Worm (Caenorhabditis elegans) whole organism, late embryonic: ENCODE results near the gene spe-18.

Experiments
- C08G9.2 ChIP-seq: sonication (generic microtip); optimal IDR thresholded peaks from 2 replicates; lab custom pipeline; 2016; ENCODE audit warnings: mild to moderate bottlenecking, missing genetic modification characterization, moderate library complexity, missing compliant biosample characterization
- F13H6.1 ChIP-seq: sonication (generic microtip); optimal IDR thresholded peaks from 2 replicates; lab custom pipeline; 2016; ENCODE audit warnings: missing genetic modification characterization, missing compliant biosample characterization
- K02D7.2 ChIP-seq: sonication (generic microtip); optimal IDR thresholded peaks from 2 replicates; lab custom pipeline; 2017; ENCODE audit warnings: mild to moderate bottlenecking, missing genetic modification characterization, missing compliant biosample characterization
- T23F11.4 ChIP-seq: fragments of 200-800 bp; sonication (Bioruptor generic); optimal IDR thresholded peaks from 2 replicates; lab custom pipeline; 2018; ENCODE audit warnings: mild to moderate bottlenecking, missing genetic modification characterization, missing compliant biosample characterization
- Y22D7AL.16 ChIP-seq: sonication (generic microtip); optimal IDR thresholded peaks from 2 replicates; lab custom pipeline; 2016; ENCODE audit warnings: missing genetic modification characterization, missing compliant biosample characterization
- ahr-1 ChIP-seq: sonication (generic microtip); optimal IDR thresholded peaks from 2 replicates; lab custom pipeline; 2016; ENCODE audit warnings: missing genetic modification characterization, missing compliant biosample characterization
- ceh-14 ChIP-seq: sonication (generic microtip); optimal IDR thresholded peaks from 2 replicates; lab custom pipeline; 2016; ENCODE audit warnings: missing genotype, missing genetic modification characterization, missing compliant biosample characterization
- ceh-18 ChIP-seq: sonication (generic microtip); optimal IDR thresholded peaks from 2 replicates; lab custom pipeline; 2016; ENCODE audit warnings: missing genetic modification characterization, missing compliant biosample characterization
- ceh-19 ChIP-seq: fragments of 200-800 bp; sonication (Bioruptor generic); optimal IDR thresholded peaks from 2 replicates; lab custom pipeline; 2018; ENCODE audit warnings: mild to moderate bottlenecking, missing genetic modification characterization, missing compliant biosample characterization
- ceh-2 ChIP-seq: sonication (generic microtip); optimal IDR thresholded peaks from 2 replicates; lab custom pipeline; 2016; ENCODE audit warnings: missing genotype, missing genetic modification characterization, missing compliant biosample characterization
- ceh-22 ChIP-seq: sonication (generic microtip); optimal IDR thresholded peaks from 2 replicates; lab custom pipeline; 2017; ENCODE audit warnings: missing biosample characterization, missing genetic modification characterization
- ceh-24 ChIP-seq: sonication (generic microtip); optimal IDR thresholded peaks from 2 replicates; lab custom pipeline; 2016; ENCODE audit warnings: mild to moderate bottlenecking, missing genetic modification characterization, missing compliant biosample characterization
- ceh-31 ChIP-seq: sonication (generic microtip); optimal IDR thresholded peaks from 2 replicates; lab custom pipeline; 2016; ENCODE audit warnings: missing genetic modification characterization, missing compliant biosample characterization
- ceh-34 ChIP-seq: sonication (generic microtip); optimal IDR thresholded peaks from 2 replicates; lab custom pipeline; 2016; ENCODE audit warnings: mild to moderate bottlenecking, missing genetic modification characterization, missing compliant biosample characterization
- ceh-45 ChIP-seq: fragments of 200-800 bp; sonication (Bioruptor generic); IDR thresholded peaks from 2 replicates; pipeline ENCODE4 v1.3.6; 2022; ENCODE audit warnings: missing genetic modification reagents, missing genetic modification characterization, missing compliant biosample characterization
- ceh-48 ChIP-seq: sonication (generic microtip); optimal IDR thresholded peaks from 2 replicates; lab custom pipeline; 2016; ENCODE audit warnings: missing genetic modification characterization, inconsistent platforms, missing compliant biosample characterization
- dmd-4 ChIP-seq: sonication (generic microtip); optimal IDR thresholded peaks from 2 replicates; lab custom pipeline; 2016; ENCODE audit warnings: borderline replicate concordance, missing genetic modification characterization, missing compliant biosample characterization
- elt-2 ChIP-seq: sonication (generic microtip); optimal IDR thresholded peaks from 2 replicates; lab custom pipeline; 2016; ENCODE audit warnings: missing genetic modification reagents, missing genetic modification characterization, missing compliant biosample characterization
- elt-4 ChIP-seq: sonication (generic microtip); optimal IDR thresholded peaks from 2 replicates; lab custom pipeline; 2016; ENCODE audit warnings: missing genetic modification characterization, missing compliant biosample characterization
- ets-4 ChIP-seq: sonication (generic microtip); optimal IDR thresholded peaks from 2 replicates; lab custom pipeline; 2016; ENCODE audit warnings: missing genetic modification characterization, missing compliant biosample characterization
- eyg-1 ChIP-seq: sonication (generic microtip); optimal IDR thresholded peaks from 2 replicates; lab custom pipeline; 2016; ENCODE audit warnings: missing genotype, missing genetic modification characterization, missing compliant biosample characterization
- fax-1 ChIP-seq: sonication (generic microtip); optimal IDR thresholded peaks from 2 replicates; lab custom pipeline; 2016; ENCODE audit warnings: missing genotype, missing genetic modification characterization, missing compliant biosample characterization
- fkh-6 ChIP-seq: sonication (generic microtip); optimal IDR thresholded peaks from 2 replicates; lab custom pipeline; 2016; ENCODE audit warnings: missing genetic modification characterization, missing compliant biosample characterization
- hlh-13 ChIP-seq: fragments of 200-800 bp; sonication (Bioruptor generic); optimal IDR thresholded peaks from 2 replicates; lab custom pipeline; 2018; ENCODE audit warnings: mild to moderate bottlenecking, missing genetic modification characterization, missing compliant biosample characterization
- hlh-15 ChIP-seq: sonication (generic microtip); optimal IDR thresholded peaks from 2 replicates; lab custom pipeline; 2016; ENCODE audit warnings: missing genetic modification characterization, missing compliant biosample characterization
- hlh-30 ChIP-seq: sonication (generic microtip); optimal IDR thresholded peaks from 2 replicates; lab custom pipeline; 2017; ENCODE audit warnings: antibody characterized with exemption, missing genetic modification characterization, missing compliant biosample characterization; ENCODE audit not compliant: insufficient read depth
- hlh-6 ChIP-seq: sonication (generic microtip); optimal IDR thresholded peaks from 2 replicates; lab custom pipeline; 2016; ENCODE audit warnings: missing genotype, missing genetic modification characterization, missing compliant biosample characterization
- hlh-8 ChIP-seq: sonication (generic microtip); optimal IDR thresholded peaks from 2 replicates; lab custom pipeline; 2016; ENCODE audit warnings: missing genotype, missing genetic modification characterization, missing compliant biosample characterization
- lim-6 ChIP-seq: sonication (generic microtip); optimal IDR thresholded peaks from 2 replicates; lab custom pipeline; 2016; ENCODE audit warnings: missing genetic modification characterization, missing compliant biosample characterization
- lin-11 ChIP-seq: fragments of 200-800 bp; sonication (Bioruptor generic); optimal IDR thresholded peaks from 2 replicates; lab custom pipeline; 2018; ENCODE audit warnings: mild to moderate bottlenecking, missing genetic modification characterization, missing compliant biosample characterization
- madf-2 ChIP-seq: sonication (generic microtip); optimal IDR thresholded peaks from 2 replicates; lab custom pipeline; 2017; ENCODE audit warnings: missing genetic modification characterization, missing compliant biosample characterization
- nfya-1 ChIP-seq: sonication (generic microtip); optimal IDR thresholded peaks from 2 replicates; lab custom pipeline; 2017; ENCODE audit warnings: missing genetic modification characterization, mild to moderate bottlenecking, missing compliant biosample characterization, antibody characterized with exemption, moderate library complexity
- nhr-232 ChIP-seq: sonication (generic microtip); optimal IDR thresholded peaks from 2 replicates; lab custom pipeline; 2016; ENCODE audit warnings: missing genetic modification characterization, missing compliant biosample characterization
- npax-4 ChIP-seq: sonication (generic microtip); optimal IDR thresholded peaks from 2 replicates; lab custom pipeline; 2016; ENCODE audit warnings: missing genetic modification characterization, missing compliant biosample characterization
- odd-2 ChIP-seq: sonication (generic microtip); optimal IDR thresholded peaks from 2 replicates; lab custom pipeline; 2017; ENCODE audit warnings: antibody characterized with exemption, mild to moderate bottlenecking, missing genetic modification characterization, missing compliant biosample characterization
- pag-3 ChIP-seq: sonication (generic microtip); optimal IDR thresholded peaks from 2 replicates; lab custom pipeline; 2016; ENCODE audit warnings: missing compliant biosample characterization, missing genetic modification characterization, borderline replicate concordance
- pat-9 ChIP-seq: fragments of 200-800 bp; sonication (Bioruptor generic); optimal IDR thresholded peaks from 2 replicates; lab custom pipeline; 2018; ENCODE audit warnings: mild to moderate bottlenecking, missing genetic modification characterization, moderate library complexity, missing compliant biosample characterization
- pha-2 ChIP-seq: sonication (generic microtip); optimal IDR thresholded peaks from 2 replicates; lab custom pipeline; 2017; ENCODE audit warnings: mild to moderate bottlenecking, missing genetic modification characterization, missing compliant biosample characterization
- pha-4 ChIP-seq: fragments of 150-350 bp; optimal IDR thresholded peaks from 2 replicates; lab custom pipeline; 2018; ENCODE audit warnings: missing biosample characterization, missing genetic modification reagents, missing genetic modification characterization
- pqm-1 ChIP-seq: sonication (generic microtip); optimal IDR thresholded peaks from 2 replicates; lab custom pipeline; 2016; ENCODE audit warnings: missing genetic modification characterization, missing compliant biosample characterization
- ref-2 ChIP-seq: sonication (generic microtip); optimal IDR thresholded peaks from 2 replicates; lab custom pipeline; 2016; ENCODE audit warnings: missing genetic modification characterization, missing compliant biosample characterization
- rnt-1 ChIP-seq: sonication (generic microtip); optimal IDR thresholded peaks from 2 replicates; lab custom pipeline; 2016; ENCODE audit warnings: missing genetic modification characterization, missing compliant biosample characterization
- tbx-2 ChIP-seq: sonication (generic microtip); optimal IDR thresholded peaks from 2 replicates; lab custom pipeline; 2016; ENCODE audit warnings: missing genetic modification characterization, missing compliant biosample characterization
- tbx-7 ChIP-seq: sonication (generic microtip); optimal IDR thresholded peaks from 2 replicates; lab custom pipeline; 2016; ENCODE audit warnings: missing genotype, missing genetic modification characterization, missing compliant biosample characterization
- ttx-3 ChIP-seq: sonication (generic microtip); optimal IDR thresholded peaks from 2 replicates; lab custom pipeline; 2016; ENCODE audit warnings: missing genetic modification reagents, missing genetic modification characterization, missing compliant biosample characterization
- unc-3 ChIP-seq, 2 experiments: fragments of 200-800 bp in 1 of 2; sonication (Bioruptor generic) in 1 of 2; sonication (generic microtip) in 1 of 2; conservative IDR thresholded peaks in 1 of 2; optimal IDR thresholded peaks in 1 of 2; 2 replicates each; pipeline versions ENCODE4 v1.3.6 to Lab custom; 2016 to 2022; ENCODE audit warnings: missing compliant biosample characterization in 2 of 2, missing genetic modification characterization in 2 of 2, missing genetic modification reagents in 1 of 2
- unc-55 ChIP-seq: sonication (generic microtip); optimal IDR thresholded peaks from 2 replicates; lab custom pipeline; 2017; ENCODE audit warnings: missing biosample characterization, missing genetic modification reagents, missing genetic modification characterization
- unc-86 ChIP-seq: sonication (generic microtip); optimal IDR thresholded peaks from 2 replicates; lab custom pipeline; 2016; ENCODE audit warnings: missing genetic modification characterization, missing compliant biosample characterization
- zip-5 ChIP-seq: sonication (generic microtip); optimal IDR thresholded peaks from 2 replicates; lab custom pipeline; 2016; ENCODE audit warnings: missing genetic modification characterization, missing compliant biosample characterization
- ztf-16 ChIP-seq: sonication (generic microtip); optimal IDR thresholded peaks from 2 replicates; lab custom pipeline; 2017; ENCODE audit warnings: missing genetic modification characterization, missing compliant biosample characterization

spe-18 gene

ce11 chrII:13153299-13153698 is at the start of gene spe-18:
Gene spe-18 (minus strand): TSS chrII:13153399.
- TF ChIP-seq nhr-232 (no peak), ceh-48 (tag; lab: Kevin White, UChicago) (no peak), rnt-1 (tag; lab: Kevin White, UChicago) (no peak), pha-4 (tag; lab: Kevin White, UChicago) (no peak), Y22D7AL.16 (no peak), lin-11 (tag; lab: Kevin White, UChicago) (no peak), elt-4 (tag; lab: Kevin White, UChicago) (no peak), K02D7.2 (no peak), odd-2 (no peak)

ce11 chrII:13199674-13200215 is 46.5 kb upstream of the spe-18 start, which contains the start of gene btf-1:
Gene btf-1 (plus strand): TSS chrII:13200165.
- TF ChIP-seq hlh-8 (tag; lab: Kevin White, UChicago) (peak; percentile 91), T23F11.4 (GFP tag; lab: Kevin White, UChicago) (peak; percentile 3), ceh-31 (tag; lab: Kevin White, UChicago) (peak; percentile 93), elt-4 (tag; lab: Kevin White, UChicago) (no peak), elt-2 (peak; percentile 81), pha-2 (peak; percentile 25), fax-1 (peak; percentile 86), pag-3 (tag; lab: Kevin White, UChicago) (no peak), lim-6 (tag; lab: Kevin White, UChicago) (peak; percentile 69), fkh-6 (tag; lab: Kevin White, UChicago) (peak; percentile 10), ceh-2 (tag; lab: Kevin White, UChicago) (peak; percentile 73), ttx-3 (tag; lab: Kevin White, UChicago) (peak; percentile 34), pat-9 (tag; lab: Kevin White, UChicago) (peak; percentile 7), ceh-45 (GFP tag; lab: Robert Waterston, UW) (no peak), ceh-19 (peak; percentile 23), npax-4 (tag; lab: Kevin White, UChicago) (peak; percentile 38), pqm-1 (tag; lab: Kevin White, UChicago) (peak; percentile 78), hlh-6 (tag; lab: Kevin White, UChicago) (no peak), zip-5 (tag; lab: Kevin White, UChicago) (peak; percentile 93), F13H6.1 (tag; lab: Kevin White, UChicago) (peak; percentile 71), odd-2 (no peak), nhr-232 (no peak), tbx-7 (peak; percentile 78), ceh-18 (peak; percentile 35), dmd-4 (tag; lab: Kevin White, UChicago) (no peak), ahr-1 (tag; lab: Kevin White, UChicago) (peak; percentile 80), C08G9.2 (tag; lab: Kevin White, UChicago) (peak; percentile 82), unc-86 (tag; lab: Kevin White, UChicago) (peak; percentile 73), nfya-1 (tag; lab: Kevin White, UChicago) (peak; percentile 16), eyg-1 (tag; lab: Kevin White, UChicago) (peak; percentile 16), ceh-22 (tag; lab: Kevin White, UChicago) (no peak), ets-4 (tag; lab: Kevin White, UChicago) (peak; percentile 68), ceh-34 (tag; lab: Kevin White, UChicago) (peak; percentile 42), rnt-1 (tag; lab: Kevin White, UChicago) (peak; percentile 34), ref-2 (tag; lab: Kevin White, UChicago) (peak; percentile 82), ceh-14 (tag; lab: Kevin White, UChicago) (peak; percentile 91), tbx-2 (tag; lab: Kevin White, UChicago) (peak; percentile 85), unc-3 (GFP tag; conservative IDR thresholded peaks at IDR 0.05; lab: Robert Waterston, UW) (no peak), unc-3 (tag; optimal IDR thresholded peaks at IDR 0.05; lab: Kevin White, UChicago) (peak; percentile 73), madf-2 (tag; lab: Kevin White, UChicago) (peak; percentile 35), ztf-16 (peak; percentile 71), hlh-13 (GFP tag; lab: Kevin White, UChicago) (no peak), unc-55 (no peak), ceh-24 (tag; lab: Kevin White, UChicago) (no peak), hlh-15 (tag; lab: Kevin White, UChicago) (peak; percentile 42), hlh-30 (no peak)
